Worm (Caenorhabditis elegans) whole organism, early embryonic: ENCODE results near the gene tag-321.

Experiments used
- F13C5.2 ChIP-seq: sonication (generic microtip); optimal IDR thresholded peaks from 2 replicates; lab custom pipeline; 2017; ENCODE audit warnings: mild to moderate bottlenecking, missing genetic modification characterization, inconsistent platforms, missing compliant biosample characterization
- aly-1 ChIP-seq: sonication (generic microtip); optimal IDR thresholded peaks from 2 replicates; lab custom pipeline; 2016; ENCODE audit warnings: missing genetic modification characterization, missing compliant biosample characterization
- ets-7 ChIP-seq: sonication (generic microtip); optimal IDR thresholded peaks from 2 replicates; lab custom pipeline; 2016; ENCODE audit warnings: missing genotype, missing genetic modification characterization, missing compliant biosample characterization
- flt-1 ChIP-seq: fragments of 200-800 bp; sonication (Bioruptor generic); IDR thresholded peaks from 2 replicates; pipeline ENCODE4 v1.3.6; 2022; ENCODE audit warnings: missing genetic modification characterization, missing compliant biosample characterization
- hmbx-1 ChIP-seq: sonication (generic microtip); optimal IDR thresholded peaks from 2 replicates; lab custom pipeline; 2016; ENCODE audit warnings: mild to moderate bottlenecking, missing genetic modification characterization, missing compliant biosample characterization
- hmg-4 ChIP-seq: fragments of 200-800 bp; sonication (Bioruptor generic); optimal IDR thresholded peaks from 2 replicates; lab custom pipeline; 2018; ENCODE audit warnings: mild to moderate bottlenecking, missing genetic modification characterization, missing compliant biosample characterization
- scrt-1 ChIP-seq: fragments of 200-800 bp; sonication (Bioruptor generic); IDR thresholded peaks from 2 replicates; pipeline ENCODE4 v1.3.6; 2022; ENCODE audit warnings: missing genetic modification characterization, missing compliant biosample characterization
- tbx-11 ChIP-seq: fragments of 200-800 bp; sonication (Bioruptor generic); IDR thresholded peaks from 2 replicates; pipeline ENCODE4 v1.3.6; 2022; ENCODE audit warnings: missing genetic modification characterization, missing compliant biosample characterization
- tbx-37 ChIP-seq: fragments of 200-800 bp; sonication (Bioruptor generic); conservative IDR thresholded peaks from 2 replicates; pipeline ENCODE4 v1.3.6; 2022; ENCODE audit warnings: missing genetic modification reagents, missing genetic modification characterization, missing compliant biosample characterization

The tag-321 gene

DNA sequence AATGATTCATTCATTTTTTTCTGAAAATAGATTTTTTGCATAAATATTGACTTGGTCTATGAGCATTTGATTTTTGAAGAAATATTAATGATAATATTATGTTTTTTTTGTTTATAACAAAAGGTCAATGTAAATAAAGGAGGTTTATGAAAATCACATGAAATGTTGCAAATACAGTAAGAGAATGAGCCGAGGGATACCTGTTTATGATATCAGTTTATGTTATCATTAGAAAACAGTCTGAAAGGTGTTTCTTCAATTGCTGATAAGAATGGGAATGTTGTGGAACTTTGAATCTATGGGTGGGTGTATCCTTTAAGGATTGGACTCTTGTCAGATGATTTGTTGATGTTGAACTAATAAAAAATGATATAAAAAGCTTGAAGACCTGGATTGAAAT, 49.5 kb downstream of the tag-321 start:
- TF ChIP-seq scrt-1 (GFP tag; lab: Robert Waterston, UW) (no peak), hmg-4 (GFP tag; lab: Kevin White, UChicago) (no peak), ets-7 (tag; lab: Kevin White, UChicago) (no peak), hmbx-1 (tag; lab: Kevin White, UChicago) (no peak), tbx-37 (GFP tag; lab: Robert Waterston, UW) (no peak), F13C5.2 (tag; lab: Kevin White, UChicago) (no peak), aly-1 (tag; lab: Kevin White, UChicago) (no peak), tbx-11 (no peak), flt-1 (no peak)
